Worm (Caenorhabditis elegans): ENCODE measurements around the gene T07E3.3.

DNA sequence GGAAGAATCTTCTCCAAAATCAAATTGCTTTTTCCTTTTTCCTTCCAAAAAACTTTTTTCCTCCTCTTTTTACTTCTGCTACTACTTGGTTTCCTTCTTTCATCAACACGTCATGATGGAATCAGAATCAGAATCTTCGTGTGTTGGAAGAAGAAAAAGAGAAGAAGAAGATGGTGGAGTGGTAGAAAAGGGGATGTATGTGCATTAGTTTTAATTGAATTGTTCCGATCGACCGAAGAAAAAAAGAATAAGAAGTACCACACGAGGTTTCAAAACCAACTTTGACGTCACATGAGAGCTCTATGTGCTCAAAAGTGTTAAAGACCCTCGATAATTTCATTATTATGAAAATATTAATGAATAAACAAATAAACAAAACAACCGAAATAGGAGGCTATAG, 11.2 kb downstream of the T07E3.3 start:
- TF ChIP-seq dpl-1 (GFP tag; optimal IDR thresholded peaks at IDR 0.05) (no peak), attf-3 (GFP tag; conservative IDR thresholded peaks at IDR 0.05) (no peak), let-526 (GFP tag; IDR thresholded peaks at IDR 0.05) (no peak), bed-2 (GFP tag; IDR thresholded peaks at IDR 0.05) (no peak)

All from whole organism, young adult.